Worm (Caenorhabditis elegans): Measurements from ENCODE around the gene ZK757.2.

Gene ZK757.2

ce11 chrIII:9851547-9851946 lies 27.2 kb downstream of the ZK757.2 start, which contains the start of gene K11H3.3:
Gene K11H3.3, plus strand, starts transcription at chrIII:9851854.
- TF ChIP-seq C34F6.9 (tag; optimal IDR thresholded peaks at IDR 0.05): peak; percentile 5
- TF ChIP-seq sma-3 (GFP tag; optimal IDR thresholded peaks at IDR 0.05): no peak
- TF ChIP-seq nhr-129 (tag; optimal IDR thresholded peaks at IDR 0.05): peak; percentile 10

DNA sequence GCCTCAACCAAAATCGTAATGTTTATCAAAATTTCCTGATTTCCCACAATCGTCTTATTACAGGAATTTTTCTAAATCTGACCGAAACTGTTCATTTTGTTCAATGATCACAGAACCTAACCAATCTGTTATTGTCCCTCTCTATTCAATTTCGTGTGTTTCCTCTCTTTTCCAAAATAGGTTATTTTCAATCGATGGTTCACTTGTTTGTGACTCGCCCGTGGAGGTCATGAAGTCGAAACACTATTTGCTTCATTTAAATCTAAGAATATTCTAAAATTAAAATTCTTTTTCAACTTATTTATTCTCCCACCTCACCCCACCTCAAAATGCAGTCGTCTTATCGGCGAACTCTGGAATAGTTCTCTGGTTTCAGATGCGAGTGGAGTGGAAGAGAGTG lies 27.9 kb downstream of the ZK757.2 start:
- peak; percentile 6 for TF ChIP-seq fos-1 (tag; optimal IDR thresholded peaks at IDR 0.05)
- TF ChIP-seq ztf-1 (GFP tag; conservative IDR thresholded peaks at IDR 0.05): no peak

ce11 chrIII:9849950-9850349 lies 28.8 kb downstream of the ZK757.2 start:
- TF ChIP-seq lin-11 (tag; optimal IDR thresholded peaks at IDR 0.05) (no peak), nhr-12 (tag; optimal IDR thresholded peaks at IDR 0.05) (no peak), nhr-77 (tag; optimal IDR thresholded peaks at IDR 0.05) (no peak), unc-39 (tag; optimal IDR thresholded peaks at IDR 0.05) (no peak), lin-39 (tag; optimal IDR thresholded peaks at IDR 0.05) (no peak), crh-2 (tag; optimal IDR thresholded peaks at IDR 0.05) (peak; percentile 29), ztf-11 (tag; optimal IDR thresholded peaks at IDR 0.05) (no peak), nhr-21 (tag; optimal IDR thresholded peaks at IDR 0.05) (peak; percentile 41), fos-1 (tag; optimal IDR thresholded peaks at IDR 0.05) (peak; percentile 57), ZK546.5 (tag; optimal IDR thresholded peaks at IDR 0.05) (no peak), sma-3 (GFP tag; optimal IDR thresholded peaks at IDR 0.05) (peak; percentile 46), skn-1 (tag; optimal IDR thresholded peaks at IDR 0.05) (peak; percentile 74), peb-1 (tag; optimal IDR thresholded peaks at IDR 0.05) (no peak), nhr-129 (tag; optimal IDR thresholded peaks at IDR 0.05) (peak; percentile 5), mbf-1 (tag; optimal IDR thresholded peaks at IDR 0.05) (no peak), gmeb-1 (tag; optimal IDR thresholded peaks at IDR 0.05) (peak; percentile 23), nhr-10 (tag; optimal IDR thresholded peaks at IDR 0.05) (no peak), ama-1 (optimal IDR thresholded peaks at IDR 0.05) (no peak)

ce11 chrIII:9848603-9849002 lies 30.1 kb downstream of the ZK757.2 start:
- TF ChIP-seq ztf-4 (tag; optimal IDR thresholded peaks at IDR 0.05) (no peak), lin-39 (tag; optimal IDR thresholded peaks at IDR 0.05) (no peak), nhr-10 (tag; optimal IDR thresholded peaks at IDR 0.05) (no peak), elt-1 (tag; optimal IDR thresholded peaks at IDR 0.05) (no peak), mab-5 (tag; optimal IDR thresholded peaks at IDR 0.05) (no peak), lin-13 (GFP tag; optimal IDR thresholded peaks at IDR 0.05) (no peak), mdl-1 (tag; optimal IDR thresholded peaks at IDR 0.05) (no peak), R02D3.7 (tag; optimal IDR thresholded peaks at IDR 0.05) (no peak), elt-3 (tag; optimal IDR thresholded peaks at IDR 0.05) (no peak)

- TF ChIP-seq lsy-2 (tag; optimal IDR thresholded peaks at IDR 0.05) (peak in 1 of 2 experiments; percentile 67), fos-1 (tag; optimal IDR thresholded peaks at IDR 0.05) (peak; percentile 27), unc-55 (GFP tag; optimal IDR thresholded peaks at IDR 0.05) (peak; percentile 73), C34F6.9 (tag; optimal IDR thresholded peaks at IDR 0.05) (peak; percentile 72), nhr-129 (tag; optimal IDR thresholded peaks at IDR 0.05) (peak; percentile 33), dmd-4 (tag; optimal IDR thresholded peaks at IDR 0.05) (no peak), snpc-4 (tag; optimal IDR thresholded peaks at IDR 0.05) (no peak), ama-1 (optimal IDR thresholded peaks at IDR 0.05) (no peak), lin-13 (GFP tag; optimal IDR thresholded peaks at IDR 0.05) (peak; percentile 24), crh-2 (tag; optimal IDR thresholded peaks at IDR 0.05) (no peak), sem-4 (tag; optimal IDR thresholded peaks at IDR 0.05) (peak; percentile 14)
These were observed 30.6 kb downstream of the ZK757.2 start, which contains the start of gene mrpl-36 for ce11 chrIII:9848083-9848482. Gene mrpl-36, minus strand, starts transcription at chrIII:9848116.

DNA sequence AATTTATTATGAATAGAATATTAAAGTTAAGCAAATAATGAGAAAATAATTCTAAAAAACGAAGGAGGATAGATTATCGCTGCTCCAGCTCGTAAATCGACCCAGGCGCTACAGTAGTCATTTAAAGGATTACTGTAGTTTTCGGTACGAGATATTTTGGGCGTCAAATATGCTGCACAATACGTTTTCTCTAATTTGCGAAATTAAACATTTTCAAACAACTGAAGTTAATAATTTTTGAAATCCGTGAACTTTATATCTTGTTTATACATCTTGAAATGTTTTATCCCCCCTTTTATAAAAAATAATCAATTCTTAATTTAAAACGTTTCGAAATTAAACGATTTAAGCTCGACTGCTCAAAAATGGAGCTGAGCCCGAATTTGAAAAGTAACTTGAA lies 32.6 kb downstream of the ZK757.2 start, which contains the start of gene K11H3.2:
Gene K11H3.2, plus strand, starts transcription at position 301 of the 400 bp plus-strand sequence.
- TF ChIP-seq lin-39 (tag; optimal IDR thresholded peaks at IDR 0.05) (no peak), dmd-4 (tag; optimal IDR thresholded peaks at IDR 0.05) (no peak), nhr-25 (tag; optimal IDR thresholded peaks at IDR 0.05) (no peak), ztf-4 (tag; optimal IDR thresholded peaks at IDR 0.05) (no peak), sma-3 (GFP tag; optimal IDR thresholded peaks at IDR 0.05) (no peak), unc-39 (tag; optimal IDR thresholded peaks at IDR 0.05) (no peak), C34F6.9 (tag; optimal IDR thresholded peaks at IDR 0.05) (no peak), egl-27 (tag; optimal IDR thresholded peaks at IDR 0.05) (no peak)
